Worm (Caenorhabditis elegans) whole organism, mixed stage, embryonic: ENCODE data around the gene T26E4.9.
"Not testable (repeated sequence)": the region's sequence is repeated elsewhere in the genome, so short reads cannot be mapped to it uniquely, and the experiment has no call there.

Source experiments
- M03D4.4 ChIP-seq: sonication (generic microtip); optimal IDR thresholded peaks from 2 replicates; lab custom pipeline; 2017; ENCODE audit warnings: mild to moderate bottlenecking, missing genetic modification characterization, missing compliant biosample characterization
- bed-3 ChIP-seq: fragments of 200-800 bp; sonication (Bioruptor generic); optimal IDR thresholded peaks from 3 replicates; lab custom pipeline; 2018; ENCODE audit warnings: mild to moderate bottlenecking, missing genetic modification characterization, moderate library complexity, missing compliant biosample characterization
- blmp-1 ChIP-seq: fragments of 150-350 bp; optimal IDR thresholded peaks from 2 replicates; lab custom pipeline; 2014; ENCODE audit warnings: missing biosample characterization, missing genetic modification characterization
- ceh-39 ChIP-seq: fragments of 150-350 bp; optimal IDR thresholded peaks from 2 replicates; lab custom pipeline; 2014; ENCODE audit warnings: missing biosample characterization, missing genetic modification characterization
- ceh-43 ChIP-seq: fragments of 200-800 bp; sonication (Bioruptor generic); optimal IDR thresholded peaks from 2 replicates; lab custom pipeline; 2018; ENCODE audit warnings: mild to moderate bottlenecking, missing genetic modification characterization, moderate library complexity, missing compliant biosample characterization
- ceh-83 ChIP-seq: fragments of 200-800 bp; sonication (Bioruptor generic); optimal IDR thresholded peaks from 2 replicates; lab custom pipeline; 2018; ENCODE audit warnings: mild to moderate bottlenecking, missing genetic modification characterization, missing compliant biosample characterization
- ces-1 ChIP-seq: fragments of 150-350 bp; optimal IDR thresholded peaks from 2 replicates; lab custom pipeline; 2014; ENCODE audit warnings: missing biosample characterization, missing genetic modification reagents, missing genetic modification characterization
- cnd-1 ChIP-seq: fragments of 200-800 bp; sonication (Bioruptor generic); optimal IDR thresholded peaks from 2 replicates; lab custom pipeline; 2018; ENCODE audit warnings: mild to moderate bottlenecking, missing genetic modification characterization, missing compliant biosample characterization
- drap-1 ChIP-seq: fragments of 200-800 bp; sonication (Bioruptor generic); optimal IDR thresholded peaks from 3 replicates; lab custom pipeline; 2018; ENCODE audit warnings: mild to moderate bottlenecking, missing genetic modification characterization, missing compliant biosample characterization
- elt-1 ChIP-seq: sonication (generic microtip); optimal IDR thresholded peaks from 2 replicates; lab custom pipeline; 2017; ENCODE audit warnings: missing genetic modification characterization, mild to moderate bottlenecking, missing compliant biosample characterization, antibody characterized with exemption, moderate library complexity, borderline replicate concordance; ENCODE audit not compliant: insufficient read depth
- elt-3 ChIP-seq: fragments of 150-350 bp; optimal IDR thresholded peaks from 2 replicates; lab custom pipeline; 2014; ENCODE audit warnings: missing biosample characterization, missing genetic modification characterization
- flh-1 ChIP-seq: fragments of 200-800 bp; sonication (Bioruptor generic); optimal IDR thresholded peaks from 2 replicates; lab custom pipeline; 2018; ENCODE audit warnings: mild to moderate bottlenecking, missing genetic modification characterization, moderate library complexity, missing compliant biosample characterization
- ham-2 ChIP-seq: fragments of 200-800 bp; sonication (Bioruptor generic); optimal IDR thresholded peaks from 2 replicates; lab custom pipeline; 2018; ENCODE audit warnings: mild to moderate bottlenecking, missing genetic modification characterization, missing compliant biosample characterization
- hlh-1 ChIP-seq: fragments of 150-350 bp; optimal IDR thresholded peaks from 2 replicates; lab custom pipeline; 2014; ENCODE audit warnings: missing biosample characterization, missing genetic modification reagents, missing genetic modification characterization
- lin-13 ChIP-seq: fragments of 150-350 bp; optimal IDR thresholded peaks from 2 replicates; lab custom pipeline; 2014; ENCODE audit warnings: missing biosample characterization, missing genetic modification characterization
- lin-32 ChIP-seq: fragments of 200-800 bp; sonication (Bioruptor generic); optimal IDR thresholded peaks from 2 replicates; lab custom pipeline; 2018; ENCODE audit warnings: mild to moderate bottlenecking, missing genetic modification characterization, missing compliant biosample characterization
- lsy-2 ChIP-seq: fragments of 150-350 bp; optimal IDR thresholded peaks from 2 replicates; lab custom pipeline; 2014; ENCODE audit warnings: missing biosample characterization, missing genetic modification characterization
- mab-5 ChIP-seq: fragments of 150-350 bp; optimal IDR thresholded peaks from 2 replicates; lab custom pipeline; 2014; ENCODE audit warnings: missing biosample characterization, missing genetic modification characterization
- mep-1 ChIP-seq: fragments of 150-350 bp; optimal IDR thresholded peaks from 2 replicates; lab custom pipeline; 2017; ENCODE audit warnings: missing biosample characterization, missing genetic modification reagents, missing genetic modification characterization, inconsistent platforms
- mls-2 ChIP-seq: sonication (generic microtip); optimal IDR thresholded peaks from 2 replicates; lab custom pipeline; 2016; ENCODE audit warnings: mild to moderate bottlenecking, missing genetic modification characterization, moderate library complexity, missing compliant biosample characterization
- nhr-12 ChIP-seq: fragments of 150-350 bp; optimal IDR thresholded peaks from 2 replicates; lab custom pipeline; 2014; ENCODE audit warnings: missing biosample characterization, missing genetic modification characterization
- nhr-2 ChIP-seq: fragments of 150-350 bp; optimal IDR thresholded peaks from 2 replicates; lab custom pipeline; 2014; ENCODE audit warnings: missing biosample characterization, missing genetic modification characterization
- nhr-28 ChIP-seq: fragments of 150-350 bp; optimal IDR thresholded peaks from 2 replicates; lab custom pipeline; 2014; ENCODE audit warnings: missing biosample characterization, missing genetic modification characterization
- nhr-76 ChIP-seq: sonication (generic microtip); optimal IDR thresholded peaks from 2 replicates; lab custom pipeline; 2017; ENCODE audit warnings: missing biosample characterization, missing genetic modification characterization
- pha-4 ChIP-seq: fragments of 150-350 bp; optimal IDR thresholded peaks from 2 replicates; lab custom pipeline; 2018; ENCODE audit warnings: missing biosample characterization, missing genetic modification reagents, missing genetic modification characterization
- sptf-1 ChIP-seq: sonication (generic microtip); optimal IDR thresholded peaks from 2 replicates; lab custom pipeline; 2017; ENCODE audit warnings: mild to moderate bottlenecking, missing genetic modification characterization, moderate library complexity, missing compliant biosample characterization
- tbx-8 ChIP-seq: fragments of 200-800 bp; sonication (Bioruptor generic); optimal IDR thresholded peaks from 2 replicates; lab custom pipeline; 2018; ENCODE audit warnings: mild to moderate bottlenecking, missing genetic modification characterization, moderate library complexity, missing compliant biosample characterization
- unc-120 ChIP-seq: sonication (generic microtip); optimal IDR thresholded peaks from 2 replicates; lab custom pipeline; 2017; ENCODE audit warnings: missing genetic modification characterization, missing compliant biosample characterization; ENCODE audit not compliant: poor library complexity, severe bottlenecking
- unc-39 ChIP-seq: fragments of 150-350 bp; optimal IDR thresholded peaks from 2 replicates; lab custom pipeline; 2014; ENCODE audit warnings: missing biosample characterization, missing genetic modification characterization
- unc-62 ChIP-seq: fragments of 150-350 bp; optimal IDR thresholded peaks from 2 replicates; lab custom pipeline; 2014; ENCODE audit warnings: missing biosample characterization, missing genetic modification reagents, missing genetic modification characterization
- zip-8 ChIP-seq: fragments of 150-350 bp; optimal IDR thresholded peaks from 2 replicates; lab custom pipeline; 2014; ENCODE audit warnings: missing biosample characterization, missing genetic modification characterization
- ztf-11 ChIP-seq: fragments of 150-350 bp; optimal IDR thresholded peaks from 2 replicates; lab custom pipeline; 2014; ENCODE audit warnings: missing biosample characterization, missing genetic modification characterization

Gene T26E4.9

ce11 chrV:15758449-15758848 is 44.1 kb downstream of the T26E4.9 start, which contains the start of gene str-9:
Gene str-9, plus strand, starts transcription at chrV:15758749.
- TF ChIP-seq cnd-1 (tag; lab: Kevin White, UChicago) (no peak), unc-62 (GFP tag; lab: Kevin White, UChicago) (no peak), mab-5 (tag; lab: Kevin White, UChicago) (no peak), ceh-43 (GFP tag; lab: Kevin White, UChicago) (no peak), blmp-1 (tag; lab: Kevin White, UChicago) (no peak), mep-1 (no peak), nhr-76 (tag; lab: Kevin White, UChicago) (no peak), ztf-11 (tag; lab: Kevin White, UChicago) (no peak), elt-3 (tag; lab: Kevin White, UChicago) (no peak), bed-3 (no peak), M03D4.4 (tag; lab: Kevin White, UChicago) (no peak), lsy-2 (tag; lab: Kevin White, UChicago) (no peak)

DNA sequence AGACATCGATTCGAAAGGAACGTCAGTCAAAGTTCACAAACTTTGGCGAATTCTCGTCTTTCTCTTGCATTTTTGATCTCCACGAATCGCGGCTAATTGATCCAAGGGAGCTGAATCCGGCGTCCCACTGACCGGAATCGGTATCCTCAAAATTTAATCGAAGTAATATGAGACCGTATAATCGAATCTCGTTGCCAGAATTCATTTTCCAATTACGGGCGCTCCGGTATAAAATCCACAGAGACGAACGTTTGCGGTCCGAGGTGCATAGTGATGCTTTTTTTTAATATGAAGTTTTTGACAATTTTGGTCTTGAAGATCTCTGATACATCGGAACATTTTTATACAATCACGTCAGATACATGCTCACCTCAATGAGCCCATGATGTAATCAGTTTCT is 44.9 kb downstream of the T26E4.9 start:
- TF ChIP-seq lin-32 (GFP tag; lab: Kevin White, UChicago) (no peak), pha-4 (tag; lab: Kevin White, UChicago) (no peak), ztf-11 (tag; lab: Kevin White, UChicago) (no peak), unc-120 (tag; lab: Kevin White, UChicago) (no peak), cnd-1 (tag; lab: Kevin White, UChicago) (no peak), flh-1 (GFP tag; lab: Kevin White, UChicago) (no peak), ceh-83 (GFP tag; lab: Kevin White, UChicago) (no peak), nhr-12 (tag; lab: Kevin White, UChicago) (no peak), ham-2 (no peak), sptf-1 (tag; lab: Kevin White, UChicago) (no peak), bed-3 (no peak), unc-62 (GFP tag; lab: Kevin White, UChicago) (no peak), mab-5 (tag; lab: Kevin White, UChicago) (no peak), nhr-28 (tag; lab: Kevin White, UChicago) (no peak), blmp-1 (tag; lab: Kevin White, UChicago) (no peak), lin-13 (tag; lab: Kevin White, UChicago) (no peak), elt-1 (tag; lab: Kevin White, UChicago) (no peak)

- not testable (repeated sequence) for TF ChIP-seq unc-62 (GFP tag; lab: Kevin White, UChicago); zip-8 (tag; lab: Kevin White, UChicago); nhr-2
These were observed 47.8 kb downstream of the T26E4.9 start, which contains the start of gene str-8 for ce11 chrV:15754731-15755130. Gene str-8, plus strand, starts transcription at chrV:15755031.

- TF ChIP-seq mab-5 (tag; lab: Kevin White, UChicago); flh-1 (GFP tag; lab: Kevin White, UChicago); ceh-43 (GFP tag; lab: Kevin White, UChicago): not testable (repeated sequence)
These were observed 49.6 kb downstream of the T26E4.9 start, which contains the start of gene str-5 for ce11 chrV:15752941-15753340. Gene str-5, plus strand, starts transcription at chrV:15753241.

DNA sequence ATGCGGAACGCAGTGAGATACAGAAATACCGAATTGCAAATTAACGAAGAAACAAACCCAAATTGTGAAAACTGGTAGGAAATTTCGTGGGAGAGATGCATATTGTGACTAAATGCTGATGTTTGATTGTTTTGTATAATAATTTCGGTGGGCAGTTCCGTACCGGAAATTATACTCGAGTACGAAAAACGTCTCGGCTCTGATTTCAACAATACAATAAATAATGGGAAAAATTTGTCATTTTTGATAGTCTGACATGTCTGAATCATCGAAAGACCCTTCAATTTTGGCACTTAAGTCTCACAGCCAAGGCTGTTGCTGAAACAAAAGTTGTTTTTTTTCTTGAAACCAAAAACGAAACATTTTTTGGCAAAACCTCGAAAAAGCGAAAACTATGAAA is 50.5 kb downstream of the T26E4.9 start, which contains the start of gene str-43:
TSS of gene str-43 (minus strand) at position 101 of the 400 bp plus-strand sequence.
- TF ChIP-seq ces-1 (GFP tag; lab: Kevin White, UChicago) = no peak
- TF ChIP-seq drap-1 = no peak
- no peak for TF ChIP-seq unc-39 (tag; lab: Kevin White, UChicago)
- TF ChIP-seq mep-1 = no peak
- TF ChIP-seq tbx-8 (GFP tag; lab: Kevin White, UChicago) = no peak
- TF ChIP-seq nhr-12 (tag; lab: Kevin White, UChicago) = no peak

ce11 chrV:15750130-15750529 is 52.4 kb downstream of the T26E4.9 start, which contains the start of gene str-6:
Gene str-6, minus strand, starts transcription at chrV:15750230.
- TF ChIP-seq bed-3 (no peak), ceh-83 (GFP tag; lab: Kevin White, UChicago) (no peak), nhr-76 (tag; lab: Kevin White, UChicago) (no peak), hlh-1 (tag; lab: Kevin White, UChicago) (no peak), tbx-8 (GFP tag; lab: Kevin White, UChicago) (no peak), drap-1 (no peak), M03D4.4 (tag; lab: Kevin White, UChicago) (no peak), mls-2 (no peak), nhr-2 (no peak), ceh-43 (GFP tag; lab: Kevin White, UChicago) (no peak), pha-4 (tag; lab: Kevin White, UChicago) (no peak), ceh-39 (no peak), nhr-12 (tag; lab: Kevin White, UChicago) (no peak), elt-3 (tag; lab: Kevin White, UChicago) (no peak), unc-39 (tag; lab: Kevin White, UChicago) (no peak), blmp-1 (tag; lab: Kevin White, UChicago) (no peak)
